Worm (Caenorhabditis elegans): ENCODE measurements around the gene T16G12.1.
"Not testable (repeated sequence)": the region's sequence is repeated elsewhere in the genome, so short reads cannot be mapped to it uniquely, and the experiment has no call there.

- TF ChIP-seq lin-13, pha-4, snpc-4, nhr-12, M03D4.4 (tag; optimal IDR thresholded peaks at IDR 0.05): not testable (repeated sequence)
These were observed 3.7 kb upstream of the T16G12.1 start, which contains the start of gene T16G12.12 for ce11 chrIII:10053312-10053711.
